Worm (Caenorhabditis elegans): ENCODE results near the gene F47B7.2.

ce11 chrX:3819697-3820096, 47.1 kb downstream of the F47B7.2 start:
- TF ChIP-seq mep-1 (tag; optimal IDR thresholded peaks at IDR 0.05) (no peak), nhr-237 (tag; optimal IDR thresholded peaks at IDR 0.05) (no peak), nhr-76 (tag; optimal IDR thresholded peaks at IDR 0.05) (no peak), lin-13 (tag; optimal IDR thresholded peaks at IDR 0.05) (no peak)
